Worm (Caenorhabditis elegans): ENCODE measurements around the gene tsp-2.
A peak's percentile ranks its signal among the peaks of the same experiment; 100 is the strongest.

Gene tsp-2

DNA sequence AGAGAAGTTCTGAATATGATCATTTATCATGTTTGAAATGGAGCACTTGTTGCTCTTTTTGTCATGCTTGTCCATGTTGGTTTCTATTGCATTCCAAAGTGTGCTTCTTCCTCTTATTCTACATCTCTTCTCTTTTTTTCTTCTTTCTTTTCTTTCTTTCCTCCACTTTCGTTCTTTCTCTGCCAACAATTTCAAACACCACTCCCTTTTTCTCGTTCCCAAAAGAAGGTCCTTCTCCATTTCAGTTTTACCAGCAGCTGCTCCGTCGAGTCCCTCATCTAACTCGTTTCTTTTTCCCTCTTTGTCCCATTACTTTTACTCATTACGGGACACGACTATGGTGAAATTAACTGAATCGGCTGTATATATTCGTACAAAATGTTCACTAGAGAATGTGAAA lies 17.2 kb upstream of the tsp-2 start, which contains the start of gene F09G8.5:
Gene F09G8.5 (plus strand): TSS at position 38 of the 400 bp plus-strand sequence.
- TF ChIP-seq egrh-3 (GFP tag; IDR thresholded peaks at IDR 0.05) = no peak
- TF ChIP-seq dpl-1 (GFP tag; optimal IDR thresholded peaks at IDR 0.05) = no peak
- no peak for TF ChIP-seq T26A5.8 (tag; optimal IDR thresholded peaks at IDR 0.05)
- no peak for TF ChIP-seq him-1 (tag; optimal IDR thresholded peaks at IDR 0.05)
- TF ChIP-seq hsf-1 (GFP tag; IDR thresholded peaks at IDR 0.05) = no peak
- TF ChIP-seq cebp-1 (GFP tag; IDR thresholded peaks at IDR 0.05) = no peak
- TF ChIP-seq cebp-1 (tag; optimal IDR thresholded peaks at IDR 0.05) = no peak
- TF ChIP-seq lin-40 (tag; optimal IDR thresholded peaks at IDR 0.05) = no peak
- TF ChIP-seq hrde-1 (tag; optimal IDR thresholded peaks at IDR 0.05; ENCODE audit: borderline replicate concordance) = no peak
- no peak for TF ChIP-seq tbx-9 (tag; optimal IDR thresholded peaks at IDR 0.05; ENCODE audit: borderline replicate concordance)
- TF ChIP-seq sptf-2 (GFP tag; optimal IDR thresholded peaks at IDR 0.05) = no peak
- no peak for TF ChIP-seq K11D2.4 (GFP tag; IDR thresholded peaks at IDR 0.05)
- TF ChIP-seq snpc-1.3 (tag; optimal IDR thresholded peaks at IDR 0.05; ENCODE audit: insufficient read depth) = no peak
- TF ChIP-seq madf-10 (tag; optimal IDR thresholded peaks at IDR 0.05) = no peak
- TF ChIP-seq pha-4 (tag; optimal IDR thresholded peaks at IDR 0.05) = no peak
- no peak for TF ChIP-seq ztf-22 (GFP tag; optimal IDR thresholded peaks at IDR 0.05)
- TF ChIP-seq lin-35 (GFP tag; optimal IDR thresholded peaks at IDR 0.05) = no peak
- TF ChIP-seq madf-6 (GFP tag; IDR thresholded peaks at IDR 0.05) = no peak
- no peak for TF ChIP-seq madf-8 (GFP tag; conservative IDR thresholded peaks at IDR 0.05)

DNA sequence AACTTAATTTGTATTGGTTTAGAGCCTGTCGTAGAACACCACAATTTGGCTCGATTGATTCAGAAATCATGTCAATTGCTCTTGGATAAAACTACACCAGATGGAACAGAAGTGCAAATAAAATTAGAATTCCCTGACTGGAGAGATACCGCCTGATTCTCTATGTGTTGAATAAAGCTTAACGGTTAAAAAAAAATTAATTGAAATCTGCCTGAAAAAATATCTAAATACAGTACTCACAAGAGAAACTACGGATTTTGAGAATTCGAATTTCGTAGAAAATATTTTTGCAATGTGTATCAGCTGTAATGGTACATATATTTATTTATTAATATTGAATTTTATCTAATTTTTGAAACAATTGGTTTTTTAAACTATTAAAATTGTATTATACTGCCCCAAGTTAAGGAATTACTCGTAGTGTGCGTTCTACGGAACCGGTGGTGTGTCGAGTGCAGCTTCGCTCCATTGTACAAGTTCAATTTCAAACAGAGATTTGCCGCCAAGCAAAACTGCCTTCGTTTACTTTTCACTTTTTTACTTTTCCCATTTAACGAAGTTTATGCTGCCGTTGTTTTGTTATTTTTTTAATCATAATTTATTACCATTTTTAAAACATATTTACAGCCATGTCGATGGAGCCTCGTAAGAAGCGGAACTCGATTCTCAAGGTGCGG lies 12.4 kb upstream of the tsp-2 start, which contains the start of gene knl-1:
Gene knl-1 (plus strand): TSS at position 626 of the 677 bp plus-strand sequence.
- TF ChIP-seq ztf-25 (GFP tag; IDR thresholded peaks at IDR 0.05) = 0 out of 2 replicates have a peak, but pooled peaks have one; percentile 59
- TF ChIP-seq Y95B8A.8 (GFP tag; IDR thresholded peaks at IDR 0.05) = no peak
- TF ChIP-seq lir-1 (GFP tag; conservative IDR thresholded peaks at IDR 0.05) = no peak
- no peak for TF ChIP-seq ztf-26 (tag; optimal IDR thresholded peaks at IDR 0.05)
- TF ChIP-seq ztf-18 (tag; optimal IDR thresholded peaks at IDR 0.05) = peak; percentile 42
- peak; percentile 68 for TF ChIP-seq lin-54 (GFP tag; optimal IDR thresholded peaks at IDR 0.05)
- peak; percentile 80 for TF ChIP-seq mcd-1 (GFP tag; IDR thresholded peaks at IDR 0.05)
- no peak for TF ChIP-seq B0019.2 (GFP tag; conservative IDR thresholded peaks at IDR 0.05)
- TF ChIP-seq rpc-1 (optimal IDR thresholded peaks at IDR 0.05) = no peak
- TF ChIP-seq rpc-1 (tag; optimal IDR thresholded peaks at IDR 0.05) = no peak
- peak; percentile 4 for TF ChIP-seq madf-10 (tag; optimal IDR thresholded peaks at IDR 0.05)
- peak; percentile 74 for TF ChIP-seq dox-1 (GFP tag; IDR thresholded peaks at IDR 0.05)
- TF ChIP-seq zim-3 (tag; optimal IDR thresholded peaks at IDR 0.05) = no peak
- TF ChIP-seq snpc-3.4 (tag; optimal IDR thresholded peaks at IDR 0.05) = peak; percentile 28
- peak; percentile 75 for TF ChIP-seq ceh-91 (GFP tag; IDR thresholded peaks at IDR 0.05)
- TF ChIP-seq tbp1 (GFP tag; optimal IDR thresholded peaks at IDR 0.05) = peak; percentile 25
- TF ChIP-seq tlf-1 (GFP tag; optimal IDR thresholded peaks at IDR 0.05) = no peak
- TF ChIP-seq unc-130 (GFP tag; optimal IDR thresholded peaks at IDR 0.05) = peak; percentile 68
- TF ChIP-seq K12H6.12 (tag; optimal IDR thresholded peaks at IDR 0.05) = no peak
- TF ChIP-seq hrde-1 (tag; optimal IDR thresholded peaks at IDR 0.05; ENCODE audit: borderline replicate concordance) = no peak
- TF ChIP-seq hmg-1.2 (GFP tag; IDR thresholded peaks at IDR 0.05) = peak; percentile 46; the same call in 1 of the 2 replicates
- peak; percentile 80 for TF ChIP-seq F23B12.7 (tag; optimal IDR thresholded peaks at IDR 0.05; ENCODE audit: insufficient read depth)
- peak; percentile 45; the same call in 1 of the 2 replicates for TF ChIP-seq rcor-1 (GFP tag; IDR thresholded peaks at IDR 0.05)
- TF ChIP-seq F33H1.4 (GFP tag; IDR thresholded peaks at IDR 0.05) = peak; percentile 44
- TF ChIP-seq ceh-100 (GFP tag; IDR thresholded peaks at IDR 0.05) = peak; percentile 95
- TF ChIP-seq lsy-27 (tag; optimal IDR thresholded peaks at IDR 0.05; ENCODE audit: borderline replicate concordance, insufficient read depth) = no peak
- TF ChIP-seq lsl-1 (GFP tag; optimal IDR thresholded peaks at IDR 0.05) = peak; percentile 75
- peak; percentile 31; the same call in 1 of the 2 replicates for TF ChIP-seq Y79H2A.3 (GFP tag; conservative IDR thresholded peaks at IDR 0.05)
- TF ChIP-seq D2030.7 (GFP tag; IDR thresholded peaks at IDR 0.05) = peak; percentile 74

All from whole organism, young adult.